Fruit fly (Drosophila melanogaster) whole organism: Measurements from ENCODE around the gene cmpy.

Source experiments
- CG8478 ChIP-seq: fragments of >200 bp; optimal IDR thresholded peaks from 2 replicates; lab custom pipeline; 2018; ENCODE audit warnings: inconsistent platforms
- Dll ChIP-seq: fragments of >200 bp; optimal IDR thresholded peaks from 2 replicates; lab custom pipeline; 2017
- pan ChIP-seq: fragments of >200 bp; optimal IDR thresholded peaks from 2 replicates; lab custom pipeline; 2017
- psq ChIP-seq: fragments of >200 bp; optimal IDR thresholded peaks from 2 replicates; lab custom pipeline; 2017

dm6 chr3L:20667408-20667807 is 51.6 kb downstream of the cmpy start:
- TF ChIP-seq Dll (no peak), pan (lab: Kevin White, UChicago) (no peak), psq (lab: Kevin White, UChicago) (no peak), CG8478 (no peak)
